Fruit fly (Drosophila melanogaster): ENCODE data around the gene Diedel.

Gene Diedel

dm6 chr3R:29522164-29522563, 28.5 kb downstream of the Diedel start (continued):
- TF ChIP-seq inv (GFP tag; IDR thresholded peaks at IDR 0.05; ENCODE audit: partially characterized antibody) (no peak), CG4282 (GFP tag; optimal IDR thresholded peaks at IDR 0.05) (no peak), Scr (GFP tag; IDR thresholded peaks at IDR 0.05; ENCODE audit: partially characterized antibody) (no peak), CG11247 (GFP tag; IDR thresholded peaks at IDR 0.05) (no peak), h (optimal IDR thresholded peaks at IDR 0.05) (no peak), prd (optimal IDR thresholded peaks at IDR 0.05) (no peak), prd (GFP tag; IDR thresholded peaks at IDR 0.05) (peak; percentile 81), gro (GFP tag; optimal IDR thresholded peaks at IDR 0.05) (no peak), CG6683 (GFP tag; optimal IDR thresholded peaks at IDR 0.05) (no peak), onecut (GFP tag; IDR thresholded peaks at IDR 0.05) (peak; percentile 43), CG11504 (tag; optimal IDR thresholded peaks at IDR 0.05) (peak; percentile 64), Ptx1 (GFP tag; IDR thresholded peaks at IDR 0.05) (peak; percentile 50; the same call in 1 of the 2 replicates), bab2 (GFP tag; optimal IDR thresholded peaks at IDR 0.05) (peak; percentile 42), bowl (GFP tag; IDR thresholded peaks at IDR 0.05) (no peak), Rfx (GFP tag; IDR thresholded peaks at IDR 0.05) (no peak), al (GFP tag; IDR thresholded peaks at IDR 0.05) (no peak), zfh1 (GFP tag; IDR thresholded peaks at IDR 0.05) (peak; percentile 75), Med (GFP tag) (peak; percentile 86), CG18011 (GFP tag; optimal IDR thresholded peaks at IDR 0.05) (no peak), zen2 (GFP tag; IDR thresholded peaks at IDR 0.05; ENCODE audit: partially characterized antibody) (no peak), peb (GFP tag; IDR thresholded peaks at IDR 0.05) (no peak), ham (GFP tag; IDR thresholded peaks at IDR 0.05) (no peak), CG7786 (GFP tag; optimal IDR thresholded peaks at IDR 0.05) (no peak), sisA (GFP tag; IDR thresholded peaks at IDR 0.05) (peak; percentile 60), wor (GFP tag; IDR thresholded peaks at IDR 0.05) (no peak), CG34224 (GFP tag; IDR thresholded peaks at IDR 0.05; ENCODE audit: partially characterized antibody) (no peak), CG1792 (GFP tag; optimal IDR thresholded peaks at IDR 0.05) (no peak), CG15514 (GFP tag; optimal IDR thresholded peaks at IDR 0.05) (no peak), Dip2 (GFP tag; IDR thresholded peaks at IDR 0.05) (no peak), Ada2b (GFP tag; IDR thresholded peaks at IDR 0.05) (peak; percentile 21; the same call in 1 of the 2 replicates), CG12071 (GFP tag; optimal IDR thresholded peaks at IDR 0.05) (no peak), CG1603 (tag; optimal IDR thresholded peaks at IDR 0.05) (peak; percentile 64), Lhr (GFP tag; optimal IDR thresholded peaks at IDR 0.05) (peak; percentile 10), chm (GFP tag; IDR thresholded peaks at IDR 0.05) (peak; percentile 64; the same call in 1 of the 2 replicates), HLH3B (GFP tag; IDR thresholded peaks at IDR 0.05) (peak; percentile 28; the same call in 1 of the 2 replicates), slou (GFP tag; optimal IDR thresholded peaks at IDR 0.05) (no peak), CG12104 (GFP tag; optimal IDR thresholded peaks at IDR 0.05) (peak; percentile 10), Myb (GFP tag; optimal IDR thresholded peaks at IDR 0.05) (no peak), Hmr (GFP tag; optimal IDR thresholded peaks at IDR 0.05) (no peak), toy (GFP tag; IDR thresholded peaks at IDR 0.05) (no peak), crol (GFP tag; IDR thresholded peaks at IDR 0.05) (no peak), CG11723 (GFP tag; optimal IDR thresholded peaks at IDR 0.05) (no peak), NFAT (GFP tag; IDR thresholded peaks at IDR 0.05) (no peak), CG2875 (GFP tag; optimal IDR thresholded peaks at IDR 0.05) (peak; percentile 12), CG13287 (GFP tag; IDR thresholded peaks at IDR 0.05; ENCODE audit: partially characterized antibody) (no peak), stwl (tag; optimal IDR thresholded peaks at IDR 0.05) (no peak), gfzf (GFP tag; optimal IDR thresholded peaks at IDR 0.05) (no peak), pan (optimal IDR thresholded peaks at IDR 0.05) (no peak), pan (GFP tag; optimal IDR thresholded peaks at IDR 0.05 in 1 of 2, IDR thresholded peaks at IDR 0.05 in 1 of 2) (peak in 1 of 2 experiments; percentile 60), lov (optimal IDR thresholded peaks at IDR 0.05) (no peak), lov (GFP tag; IDR thresholded peaks at IDR 0.05) (peak; percentile 56; the same call in 1 of the 3 replicates), CG4730 (GFP tag; IDR thresholded peaks at IDR 0.05) (no peak), Deaf1 (tag; optimal IDR thresholded peaks at IDR 0.05) (no peak)
